Worm (Caenorhabditis elegans) whole organism, L3 larva: ENCODE results near the gene F22F4.4.

Source experiments
- R02D3.7 ChIP-seq: fragments of 150-350 bp; optimal IDR thresholded peaks from 2 replicates; lab custom pipeline; 2014; ENCODE audit warnings: missing biosample characterization, missing genetic modification characterization
- aly-2 ChIP-seq: fragments of 150-350 bp; optimal IDR thresholded peaks from 2 replicates; lab custom pipeline; 2014; ENCODE audit warnings: missing biosample characterization, missing genetic modification characterization
- ceh-28 ChIP-seq: fragments of 150-350 bp; optimal IDR thresholded peaks from 2 replicates; lab custom pipeline; 2014; ENCODE audit warnings: missing biosample characterization, missing genetic modification reagents, missing genetic modification characterization
- ceh-82 ChIP-seq: fragments of 150-350 bp; optimal IDR thresholded peaks from 2 replicates; lab custom pipeline; 2014; ENCODE audit warnings: missing biosample characterization, missing genetic modification characterization
- ceh-9 ChIP-seq: sonication (generic microtip); optimal IDR thresholded peaks from 2 replicates; lab custom pipeline; 2018; ENCODE audit warnings: missing biosample characterization, missing genetic modification characterization
- daf-12 ChIP-seq: fragments of 150-350 bp; optimal IDR thresholded peaks from 2 replicates; lab custom pipeline; 2014; ENCODE audit warnings: missing biosample characterization, missing genetic modification reagents, missing genetic modification characterization
- egl-27 ChIP-seq: sonication (generic microtip); optimal IDR thresholded peaks from 4 replicates; lab custom pipeline; 2017; ENCODE audit warnings: missing biosample characterization, missing genetic modification reagents, missing genetic modification characterization
- egl-5 ChIP-seq: fragments of 150-350 bp; optimal IDR thresholded peaks from 2 replicates; lab custom pipeline; 2017; ENCODE audit warnings: missing biosample characterization, missing genetic modification reagents, missing genetic modification characterization, inconsistent platforms
- elt-1 ChIP-seq: fragments of 150-350 bp; optimal IDR thresholded peaks from 2 replicates; lab custom pipeline; 2014; ENCODE audit warnings: missing biosample characterization, missing genetic modification characterization
- elt-2 ChIP-seq: sonication (generic microtip); optimal IDR thresholded peaks from 2 replicates; lab custom pipeline; 2016; ENCODE audit warnings: missing genetic modification reagents, mild to moderate bottlenecking, missing genetic modification characterization, missing compliant biosample characterization
- eor-1 ChIP-seq, 2 experiments: fragments of 150-350 bp; optimal IDR thresholded peaks; 2 replicates each; lab custom pipeline; 2014 to 2018; ENCODE audit warnings: missing biosample characterization in 2 of 2, missing genetic modification characterization in 2 of 2
- fkh-10 ChIP-seq: sonication (generic microtip); optimal IDR thresholded peaks from 2 replicates; lab custom pipeline; 2017; ENCODE audit warnings: missing biosample characterization, missing genetic modification reagents, missing genetic modification characterization
- fkh-2 ChIP-seq: fragments of 150-350 bp; optimal IDR thresholded peaks from 2 replicates; lab custom pipeline; 2014; ENCODE audit warnings: missing biosample characterization, missing genetic modification reagents, missing genetic modification characterization
- fos-1 ChIP-seq: fragments of 150-350 bp; optimal IDR thresholded peaks from 2 replicates; lab custom pipeline; 2014; ENCODE audit warnings: missing biosample characterization, missing genetic modification characterization
- hmg-11 ChIP-seq: sonication (generic microtip); optimal IDR thresholded peaks from 2 replicates; lab custom pipeline; 2016; ENCODE audit warnings: missing genetic modification characterization, missing compliant biosample characterization
- jun-1 ChIP-seq: fragments of 150-350 bp; optimal IDR thresholded peaks from 2 replicates; lab custom pipeline; 2014; ENCODE audit warnings: missing biosample characterization, missing genetic modification reagents, missing genetic modification characterization
- lin-15B ChIP-seq: fragments of 150-350 bp; optimal IDR thresholded peaks from 2 replicates; lab custom pipeline; 2014; ENCODE audit warnings: missing biosample characterization, missing genetic modification characterization
- mdl-1 ChIP-seq: fragments of 150-350 bp; optimal IDR thresholded peaks from 2 replicates; lab custom pipeline; 2014; ENCODE audit warnings: missing biosample characterization, missing genetic modification characterization
- mml-1 ChIP-seq: fragments of 150-350 bp; sonication (generic microtip); optimal IDR thresholded peaks from 3 replicates; lab custom pipeline; 2014; ENCODE audit warnings: missing biosample characterization, missing genetic modification characterization
- nfya-1 ChIP-seq: sonication (generic microtip); optimal IDR thresholded peaks from 2 replicates; lab custom pipeline; 2017; ENCODE audit warnings: missing genetic modification characterization, mild to moderate bottlenecking, missing compliant biosample characterization, antibody characterized with exemption, moderate library complexity; ENCODE audit not compliant: insufficient read depth
- nhr-11 ChIP-seq: fragments of 150-350 bp; optimal IDR thresholded peaks from 2 replicates; lab custom pipeline; 2014; ENCODE audit warnings: missing biosample characterization, missing genetic modification characterization
- nhr-12 ChIP-seq: fragments of 150-350 bp; optimal IDR thresholded peaks from 2 replicates; lab custom pipeline; 2014; ENCODE audit warnings: missing biosample characterization, missing genetic modification characterization
- nhr-23 ChIP-seq: fragments of 150-350 bp; optimal IDR thresholded peaks from 2 replicates; lab custom pipeline; 2014; ENCODE audit warnings: missing biosample characterization, missing genetic modification reagents, missing genetic modification characterization
- nhr-25 ChIP-seq: sonication (generic microtip); optimal IDR thresholded peaks from 2 replicates; lab custom pipeline; 2017; ENCODE audit warnings: missing biosample characterization, missing genetic modification characterization
- nhr-28 ChIP-seq: fragments of 150-350 bp; optimal IDR thresholded peaks from 2 replicates; lab custom pipeline; 2014; ENCODE audit warnings: missing biosample characterization, missing genetic modification characterization
- nhr-43 ChIP-seq: sonication (generic microtip); optimal IDR thresholded peaks from 2 replicates; lab custom pipeline; 2016; ENCODE audit warnings: mild to moderate bottlenecking, missing genetic modification characterization, missing compliant biosample characterization; ENCODE audit not compliant: poor library complexity, severe bottlenecking
- nhr-67 ChIP-seq: fragments of 150-350 bp; optimal IDR thresholded peaks from 2 replicates; lab custom pipeline; 2014; ENCODE audit warnings: missing biosample characterization, missing genetic modification characterization
- nhr-76 ChIP-seq: fragments of 150-350 bp; sonication (generic microtip); optimal IDR thresholded peaks from 5 replicates; lab custom pipeline; 2014; ENCODE audit warnings: missing biosample characterization, missing genetic modification characterization
- pha-4 ChIP-seq: fragments of 150-350 bp; optimal IDR thresholded peaks from 2 replicates; lab custom pipeline; 2014; ENCODE audit warnings: missing biosample characterization, missing genetic modification reagents, missing genetic modification characterization
- pqm-1 ChIP-seq: fragments of 150-350 bp; optimal IDR thresholded peaks from 2 replicates; lab custom pipeline; 2017; ENCODE audit warnings: missing biosample characterization, missing genetic modification characterization, inconsistent platforms
- skn-1 ChIP-seq: fragments of 150-350 bp; optimal IDR thresholded peaks from 2 replicates; lab custom pipeline; 2014; ENCODE audit warnings: missing biosample characterization, missing genetic modification characterization

The F22F4.4 gene

ce11 chrX:6002479-6002878 lies 1.1 kb upstream of the F22F4.4 start:
- no peak for TF ChIP-seq egl-27 (tag; lab: Kevin White, UChicago)
- no peak for TF ChIP-seq lin-15B
- no peak for TF ChIP-seq nhr-28 (tag; lab: Kevin White, UChicago)
- TF ChIP-seq nhr-11 (tag; lab: Kevin White, UChicago) = no peak
- no peak for TF ChIP-seq hmg-11 (tag; lab: Kevin White, UChicago)
- no peak for TF ChIP-seq pqm-1 (tag; lab: Kevin White, UChicago)
- no peak for TF ChIP-seq aly-2 (tag; lab: Kevin White, UChicago)
- TF ChIP-seq fos-1 (tag; lab: Kevin White, UChicago) = no peak
- no peak for TF ChIP-seq R02D3.7
- no peak for TF ChIP-seq fkh-10
- no peak for TF ChIP-seq ceh-28 (tag; lab: Kevin White, UChicago)
- no peak for TF ChIP-seq daf-12 (tag; lab: Kevin White, UChicago)
- no peak for TF ChIP-seq pha-4 (tag; lab: Kevin White, UChicago)
- TF ChIP-seq mml-1 (tag; lab: Kevin White, UChicago) = no peak
- TF ChIP-seq mdl-1 = no peak
- TF ChIP-seq ceh-9 (tag; lab: Kevin White, UChicago) = no peak
- TF ChIP-seq elt-1 = no peak
- TF ChIP-seq nhr-43 (tag; lab: Kevin White, UChicago) = no peak
- TF ChIP-seq, all 47 proteins: peak for 0

- TF ChIP-seq pha-4 (tag; lab: Kevin White, UChicago) = peak; percentile 66
- no peak for TF ChIP-seq nhr-67
- no peak for TF ChIP-seq daf-12 (tag; lab: Kevin White, UChicago)
Observed at ce11 chrX:5999103-5999554, 2.2 kb downstream of the F22F4.4 start, which contains the start of gene F22F4.9. Gene F22F4.9 (minus strand): TSS chrX:5999504.

- TF ChIP-seq eor-1 (tag; optimal IDR thresholded peaks at IDR 0.05; lab: Kevin White, UChicago) = no peak
Observed at ce11 chrX:5995613-5996206, 5.6 kb downstream of the F22F4.4 start, which contains the start of gene inx-3. Gene inx-3 (plus strand): TSS chrX:5996156.

- TF ChIP-seq skn-1 (no peak), ceh-82 (no peak), daf-12 (tag; lab: Kevin White, UChicago) (no peak), nhr-12 (no peak), nhr-67 (no peak), nhr-23 (tag; lab: Kevin White, UChicago) (no peak), nfya-1 (tag; lab: Kevin White, UChicago) (no peak), pha-4 (tag; lab: Kevin White, UChicago) (no peak), egl-5 (no peak), fkh-2 (tag; lab: Kevin White, UChicago) (no peak), nhr-76 (tag; lab: Kevin White, UChicago) (no peak), jun-1 (no peak), elt-2 (no peak), mml-1 (tag; lab: Kevin White, UChicago) (no peak), ceh-28 (tag; lab: Kevin White, UChicago) (no peak)
Observed at ce11 chrX:5994004-5994403, 7.3 kb downstream of the F22F4.4 start.

- no peak for TF ChIP-seq pqm-1 (tag; lab: Kevin White, UChicago)
Observed at ce11 chrX:5992770-5993169, 8.6 kb downstream of the F22F4.4 start, which contains the start of gene F22F4.5. Gene F22F4.5 (minus strand): TSS chrX:5992870.

ce11 chrX:5987910-5988309 lies 13.4 kb downstream of the F22F4.4 start:
- no peak for TF ChIP-seq nhr-25 (tag; lab: Kevin White, UChicago)
- TF ChIP-seq, all 47 proteins: peak for 0
